Worm (Caenorhabditis elegans) whole organism, L3 larva: ENCODE results near the gene ins-17.

Experiments used
- ama-1 ChIP-seq: fragments of 150-350 bp; optimal IDR thresholded peaks from 2 replicates; lab custom pipeline; 2018
- ceh-82 ChIP-seq: fragments of 150-350 bp; optimal IDR thresholded peaks from 2 replicates; lab custom pipeline; 2014; ENCODE audit warnings: missing biosample characterization, missing genetic modification characterization
- jun-1 ChIP-seq: fragments of 150-350 bp; optimal IDR thresholded peaks from 2 replicates; lab custom pipeline; 2014; ENCODE audit warnings: missing biosample characterization, missing genetic modification reagents, missing genetic modification characterization
- nhr-67 ChIP-seq: fragments of 150-350 bp; optimal IDR thresholded peaks from 2 replicates; lab custom pipeline; 2014; ENCODE audit warnings: missing biosample characterization, missing genetic modification characterization
- pha-4 ChIP-seq: fragments of 150-350 bp; optimal IDR thresholded peaks from 2 replicates; lab custom pipeline; 2014; ENCODE audit warnings: missing biosample characterization, missing genetic modification reagents, missing genetic modification characterization
- snpc-4 ChIP-seq: fragments of 150-350 bp; optimal IDR thresholded peaks from 2 replicates; lab custom pipeline; 2014; ENCODE audit warnings: missing biosample characterization, missing genetic modification characterization

DNA sequence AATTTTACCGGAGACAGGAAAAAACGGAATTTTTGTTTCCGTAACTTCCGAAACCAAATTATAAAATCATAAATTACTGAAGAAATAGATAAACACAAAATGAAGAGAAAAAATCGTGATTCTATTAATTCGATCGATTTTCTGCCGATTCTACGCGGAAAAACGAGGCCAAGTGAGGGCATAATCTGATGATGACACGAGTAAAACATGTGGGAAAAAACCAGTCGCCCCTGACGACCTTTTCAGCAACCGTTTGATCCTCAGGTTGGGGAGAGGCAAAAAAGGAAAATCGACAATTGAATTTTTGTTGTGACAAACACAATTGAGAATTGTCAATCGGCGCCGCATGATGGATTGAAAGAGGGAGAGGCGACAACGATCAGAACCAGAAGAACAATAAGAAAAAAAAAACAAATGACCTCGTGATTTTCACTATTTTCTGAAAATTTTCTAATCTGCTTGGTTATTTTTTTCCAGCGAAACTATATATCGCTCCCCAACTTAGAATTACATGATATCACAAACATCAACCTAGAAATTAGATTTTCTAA, 27.6 kb upstream of the ins-17 start:
- TF ChIP-seq ceh-82 (tag; lab: Kevin White, UChicago): no peak
- TF ChIP-seq pha-4 (tag; lab: Kevin White, UChicago): no peak
- TF ChIP-seq snpc-4: no peak
- TF ChIP-seq ama-1 (lab: Kevin White, UChicago): no peak
- TF ChIP-seq nhr-67 (tag; lab: Kevin White, UChicago): no peak
- no peak for TF ChIP-seq jun-1 (tag; lab: Kevin White, UChicago)
